Worm (Caenorhabditis elegans): Measurements from ENCODE around the gene pde-4.

The pde-4 gene

ce11 chrII:7613241-7613782, 37.7 kb downstream of the pde-4 start, which contains the start of the genes oig-4 and R07G3.7:
oig-4 (plus strand) TSS chrII:7613541.
R07G3.7 (minus strand) TSS chrII:7613732.
- TF ChIP-seq ces-1 (GFP tag; optimal IDR thresholded peaks at IDR 0.05) (no peak), lsy-2 (tag; optimal IDR thresholded peaks at IDR 0.05) (no peak), hlh-1 (tag; optimal IDR thresholded peaks at IDR 0.05) (peak; percentile 29), ham-2 (GFP tag; optimal IDR thresholded peaks at IDR 0.05) (no peak)

DNA sequence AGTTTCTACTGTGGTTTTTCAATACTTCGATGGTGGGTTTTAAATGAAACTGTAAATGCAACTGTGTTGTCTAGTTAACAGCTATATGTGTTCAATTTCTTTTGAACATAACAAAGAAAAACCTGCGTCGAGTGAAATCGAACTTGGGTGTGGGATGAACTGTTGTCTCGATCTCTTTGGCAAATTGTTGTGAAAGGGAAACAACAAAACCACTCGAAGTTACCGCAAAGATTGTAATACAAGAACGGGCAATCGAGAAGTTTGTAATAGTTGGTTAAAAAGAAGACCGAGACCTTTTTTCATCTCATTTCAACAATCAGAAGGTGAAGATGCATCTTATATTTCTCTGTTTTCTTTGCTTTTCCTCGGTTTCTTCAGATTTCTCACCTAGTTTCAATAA, 43.1 kb downstream of the pde-4 start, which contains the start of gene lips-17:
Gene lips-17 (plus strand): TSS at position 301 of the 400 bp plus-strand sequence.
- no peak for TF ChIP-seq unc-39 (tag; optimal IDR thresholded peaks at IDR 0.05)
- no peak for TF ChIP-seq nhr-28 (tag; optimal IDR thresholded peaks at IDR 0.05)
- no peak for TF ChIP-seq ceh-39 (tag; optimal IDR thresholded peaks at IDR 0.05)
- TF ChIP-seq nhr-237 (tag; optimal IDR thresholded peaks at IDR 0.05) = no peak
- TF ChIP-seq mep-1 (tag; optimal IDR thresholded peaks at IDR 0.05) = no peak
- TF ChIP-seq hlh-1 (tag; optimal IDR thresholded peaks at IDR 0.05) = no peak
- TF ChIP-seq ceh-43 (GFP tag; optimal IDR thresholded peaks at IDR 0.05) = no peak
- no peak for TF ChIP-seq lin-13 (tag; optimal IDR thresholded peaks at IDR 0.05)
- no peak for TF ChIP-seq unc-120 (tag; optimal IDR thresholded peaks at IDR 0.05; ENCODE audit: poor library complexity, severe bottlenecking)
- TF ChIP-seq zip-8 (tag; optimal IDR thresholded peaks at IDR 0.05) = no peak
- TF ChIP-seq cnd-1 (tag; optimal IDR thresholded peaks at IDR 0.05) = no peak
- no peak for TF ChIP-seq sem-2 (GFP tag; optimal IDR thresholded peaks at IDR 0.05)
- TF ChIP-seq elt-3 (tag; optimal IDR thresholded peaks at IDR 0.05) = no peak
- TF ChIP-seq ham-2 (GFP tag; optimal IDR thresholded peaks at IDR 0.05) = no peak
- TF ChIP-seq flh-1 (GFP tag; optimal IDR thresholded peaks at IDR 0.05) = no peak

DNA sequence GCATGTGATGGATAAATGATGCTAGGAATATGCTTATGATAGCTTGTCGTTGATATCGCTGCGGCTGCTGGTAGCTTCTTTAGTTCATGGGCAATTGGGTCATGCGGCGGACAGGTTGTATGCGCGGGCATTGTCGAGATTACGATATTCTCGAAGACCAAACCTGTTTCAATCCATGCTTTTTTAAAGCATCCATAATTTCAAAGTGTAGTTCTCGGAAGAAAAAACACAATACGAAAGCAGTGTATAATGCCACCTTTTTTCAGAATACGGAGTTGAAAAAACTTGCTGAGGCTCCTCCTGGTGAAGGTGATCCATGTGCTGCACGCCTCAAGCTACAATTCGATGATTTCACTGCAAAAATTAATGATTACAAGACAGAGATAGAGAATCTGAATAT, 45.7 kb downstream of the pde-4 start, which contains the start of gene osm-8:
Gene osm-8 (minus strand): TSS at position 101 of the 400 bp plus-strand sequence.
- TF ChIP-seq lsy-2 (tag; optimal IDR thresholded peaks at IDR 0.05) = no peak
- TF ChIP-seq bed-3 (GFP tag; optimal IDR thresholded peaks at IDR 0.05) = no peak
- TF ChIP-seq flh-1 (GFP tag; optimal IDR thresholded peaks at IDR 0.05) = no peak
- TF ChIP-seq ces-1 (GFP tag; optimal IDR thresholded peaks at IDR 0.05) = no peak

DNA sequence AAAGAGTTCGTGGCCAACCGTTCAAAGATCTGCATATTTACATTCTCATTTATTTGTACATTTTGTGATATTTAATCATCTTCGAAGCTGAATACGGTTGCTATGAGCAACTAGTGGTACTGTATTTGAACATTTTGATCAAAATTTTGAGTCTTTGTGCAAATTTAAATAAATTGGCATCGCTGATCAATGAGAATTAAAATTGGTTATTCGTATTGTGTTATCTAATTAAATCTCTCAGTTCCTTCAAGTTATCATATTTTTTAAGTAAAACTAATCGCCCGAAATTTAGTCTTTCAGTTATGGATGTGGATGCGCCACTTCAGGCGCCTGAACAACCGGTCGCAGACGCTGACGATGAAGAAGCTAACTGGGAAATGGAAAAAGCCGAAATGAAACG, 51.7 kb downstream of the pde-4 start, which contains the start of gene npp-21:
Gene npp-21 (plus strand): TSS at position 301 of the 400 bp plus-strand sequence.
- TF ChIP-seq zip-8 (tag; optimal IDR thresholded peaks at IDR 0.05) = no peak
- no peak for TF ChIP-seq snpc-4 (tag; optimal IDR thresholded peaks at IDR 0.05)
- TF ChIP-seq unc-39 (tag; optimal IDR thresholded peaks at IDR 0.05) = no peak
- no peak for TF ChIP-seq nhr-2 (tag; optimal IDR thresholded peaks at IDR 0.05)

ce11 chrII:7598702-7599314, 52.2 kb downstream of the pde-4 start, which contains the start of gene pgam-5:
pgam-5 (minus strand) TSS chrII:7598752.
- no peak for TF ChIP-seq ceh-43 (GFP tag; optimal IDR thresholded peaks at IDR 0.05)
- TF ChIP-seq lin-32 (GFP tag; optimal IDR thresholded peaks at IDR 0.05) = no peak
- no peak for TF ChIP-seq mep-1 (tag; optimal IDR thresholded peaks at IDR 0.05)
- TF ChIP-seq ham-2 (GFP tag; optimal IDR thresholded peaks at IDR 0.05) = no peak

DNA sequence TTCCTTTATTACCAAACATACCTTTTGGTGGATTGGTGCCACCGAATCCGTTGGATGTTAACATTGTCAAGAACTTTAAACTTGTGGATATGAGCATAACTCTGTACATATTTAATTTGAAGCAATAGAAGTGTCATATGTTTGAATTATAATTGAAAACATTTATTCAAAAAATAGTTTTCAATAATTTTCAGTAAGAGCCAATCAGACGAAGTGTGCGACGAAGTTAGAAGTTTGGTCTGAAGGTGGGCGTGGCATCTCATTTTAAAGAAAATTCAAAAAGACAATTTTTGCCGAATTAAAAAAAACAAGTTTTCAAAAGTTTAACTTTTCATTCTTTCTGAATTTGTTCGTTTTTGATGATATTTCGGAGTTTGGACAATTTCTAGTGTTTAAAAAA, 56.2 kb downstream of the pde-4 start, which contains the start of gene syd-1:
Gene syd-1 (minus strand): TSS at position 101 of the 400 bp plus-strand sequence.
- TF ChIP-seq flh-1 (GFP tag; optimal IDR thresholded peaks at IDR 0.05) = no peak
- TF ChIP-seq snpc-4 (tag; optimal IDR thresholded peaks at IDR 0.05) = no peak
- TF ChIP-seq elt-3 (tag; optimal IDR thresholded peaks at IDR 0.05) = no peak
- TF ChIP-seq nhr-2 (tag; optimal IDR thresholded peaks at IDR 0.05) = no peak
- TF ChIP-seq ceh-39 (tag; optimal IDR thresholded peaks at IDR 0.05) = no peak
- TF ChIP-seq unc-62 (GFP tag; optimal IDR thresholded peaks at IDR 0.05) = no peak
- TF ChIP-seq drap-1 (GFP tag; optimal IDR thresholded peaks at IDR 0.05) = no peak
- no peak for TF ChIP-seq zip-8 (tag; optimal IDR thresholded peaks at IDR 0.05)

DNA sequence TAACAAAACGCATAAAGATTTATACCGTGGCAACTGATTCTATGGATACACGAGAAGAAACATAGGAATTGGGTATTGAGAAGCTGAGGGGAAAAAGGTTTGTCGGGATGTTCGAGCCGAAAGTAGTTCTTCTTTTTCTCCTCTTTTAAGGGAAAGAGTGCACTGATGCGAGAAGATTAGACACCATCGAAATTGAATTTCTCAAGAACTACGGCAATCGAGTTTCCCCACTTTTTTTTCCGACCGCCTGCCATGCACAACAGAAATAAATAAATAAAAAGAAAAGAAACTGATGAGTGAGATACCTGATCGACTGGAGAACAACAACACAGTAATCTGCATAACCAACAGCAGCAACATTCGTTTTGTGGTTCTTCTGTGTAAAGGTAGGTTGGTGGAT, 56.8 kb downstream of the pde-4 start:
- TF ChIP-seq elt-3 (tag; optimal IDR thresholded peaks at IDR 0.05) (no peak), ces-1 (GFP tag; optimal IDR thresholded peaks at IDR 0.05) (peak; percentile 84)

- TF ChIP-seq ham-2 (GFP tag; optimal IDR thresholded peaks at IDR 0.05) = no peak
- no peak for TF ChIP-seq elt-3 (tag; optimal IDR thresholded peaks at IDR 0.05)
- no peak for TF ChIP-seq flh-1 (GFP tag; optimal IDR thresholded peaks at IDR 0.05)
- no peak for TF ChIP-seq nhr-237 (tag; optimal IDR thresholded peaks at IDR 0.05)
- TF ChIP-seq unc-39 (tag; optimal IDR thresholded peaks at IDR 0.05) = no peak
- no peak for TF ChIP-seq blmp-1 (tag; optimal IDR thresholded peaks at IDR 0.05)
- peak; percentile 21 for TF ChIP-seq mep-1 (tag; optimal IDR thresholded peaks at IDR 0.05)
- no peak for TF ChIP-seq lsy-2 (tag; optimal IDR thresholded peaks at IDR 0.05)
- TF ChIP-seq ceh-83 (GFP tag; optimal IDR thresholded peaks at IDR 0.05) = no peak
- no peak for TF ChIP-seq lin-32 (GFP tag; optimal IDR thresholded peaks at IDR 0.05)
- TF ChIP-seq unc-62 (GFP tag; optimal IDR thresholded peaks at IDR 0.05) = no peak
- TF ChIP-seq ceh-43 (GFP tag; optimal IDR thresholded peaks at IDR 0.05) = no peak
- no peak for TF ChIP-seq bed-3 (GFP tag; optimal IDR thresholded peaks at IDR 0.05)
- TF ChIP-seq mab-5 (tag; optimal IDR thresholded peaks at IDR 0.05) = no peak
- no peak for TF ChIP-seq unc-120 (tag; optimal IDR thresholded peaks at IDR 0.05; ENCODE audit: poor library complexity, severe bottlenecking)
- TF ChIP-seq nhr-76 (tag; optimal IDR thresholded peaks at IDR 0.05) = no peak
- peak; percentile 18 for TF ChIP-seq ces-1 (GFP tag; optimal IDR thresholded peaks at IDR 0.05)
- TF ChIP-seq elt-1 (tag; optimal IDR thresholded peaks at IDR 0.05; ENCODE audit: borderline replicate concordance, insufficient read depth) = no peak
- no peak for TF ChIP-seq zip-8 (tag; optimal IDR thresholded peaks at IDR 0.05)
- no peak for TF ChIP-seq sem-2 (GFP tag; optimal IDR thresholded peaks at IDR 0.05)
- TF ChIP-seq snpc-4 (tag; optimal IDR thresholded peaks at IDR 0.05) = no peak
- TF ChIP-seq nhr-2 (tag; optimal IDR thresholded peaks at IDR 0.05) = no peak
- TF ChIP-seq ceh-39 (tag; optimal IDR thresholded peaks at IDR 0.05) = no peak
- no peak for TF ChIP-seq ztf-11 (tag; optimal IDR thresholded peaks at IDR 0.05)
- TF ChIP-seq mls-2 (tag; optimal IDR thresholded peaks at IDR 0.05) = peak; percentile 61
Observed at ce11 chrII:7593227-7593626, 57.8 kb downstream of the pde-4 start.

Data from whole organism, mixed stage, embryonic.